Worm (Caenorhabditis elegans) whole organism, L3 larva: ENCODE results near the gene C17H12.2.

Source experiments
- R02D3.7 ChIP-seq: fragments of 150-350 bp; optimal IDR thresholded peaks from 2 replicates; lab custom pipeline; 2014; ENCODE audit warnings: missing biosample characterization, missing genetic modification characterization
- ZK546.5 ChIP-seq: sonication (generic microtip); optimal IDR thresholded peaks from 2 replicates; lab custom pipeline; 2017; ENCODE audit warnings: missing biosample characterization, missing genetic modification characterization
- aly-2 ChIP-seq: fragments of 150-350 bp; optimal IDR thresholded peaks from 2 replicates; lab custom pipeline; 2014; ENCODE audit warnings: missing biosample characterization, missing genetic modification characterization
- ceh-16 ChIP-seq: sonication (generic microtip); optimal IDR thresholded peaks from 2 replicates; lab custom pipeline; 2017; ENCODE audit warnings: missing biosample characterization, missing genetic modification characterization
- ceh-28 ChIP-seq: fragments of 150-350 bp; optimal IDR thresholded peaks from 2 replicates; lab custom pipeline; 2014; ENCODE audit warnings: missing biosample characterization, missing genetic modification reagents, missing genetic modification characterization
- ceh-82 ChIP-seq: fragments of 150-350 bp; optimal IDR thresholded peaks from 2 replicates; lab custom pipeline; 2014; ENCODE audit warnings: missing biosample characterization, missing genetic modification characterization
- ceh-9 ChIP-seq: sonication (generic microtip); optimal IDR thresholded peaks from 2 replicates; lab custom pipeline; 2018; ENCODE audit warnings: missing biosample characterization, missing genetic modification characterization
- egl-27 ChIP-seq: sonication (generic microtip); optimal IDR thresholded peaks from 4 replicates; lab custom pipeline; 2017; ENCODE audit warnings: missing biosample characterization, missing genetic modification reagents, missing genetic modification characterization
- egl-5 ChIP-seq: fragments of 150-350 bp; optimal IDR thresholded peaks from 2 replicates; lab custom pipeline; 2017; ENCODE audit warnings: missing biosample characterization, missing genetic modification reagents, missing genetic modification characterization, inconsistent platforms
- elt-2 ChIP-seq: sonication (generic microtip); optimal IDR thresholded peaks from 2 replicates; lab custom pipeline; 2016; ENCODE audit warnings: missing genetic modification reagents, mild to moderate bottlenecking, missing genetic modification characterization, missing compliant biosample characterization
- eor-1 ChIP-seq, 2 experiments: fragments of 150-350 bp; optimal IDR thresholded peaks; 2 replicates each; lab custom pipeline; 2014 to 2018; ENCODE audit warnings: missing biosample characterization in 2 of 2, missing genetic modification characterization in 2 of 2
- fkh-10 ChIP-seq: sonication (generic microtip); optimal IDR thresholded peaks from 2 replicates; lab custom pipeline; 2017; ENCODE audit warnings: missing biosample characterization, missing genetic modification reagents, missing genetic modification characterization
- fkh-2 ChIP-seq: fragments of 150-350 bp; optimal IDR thresholded peaks from 2 replicates; lab custom pipeline; 2014; ENCODE audit warnings: missing biosample characterization, missing genetic modification reagents, missing genetic modification characterization
- fos-1 ChIP-seq: fragments of 150-350 bp; optimal IDR thresholded peaks from 2 replicates; lab custom pipeline; 2014; ENCODE audit warnings: missing biosample characterization, missing genetic modification characterization
- hmg-11 ChIP-seq: sonication (generic microtip); optimal IDR thresholded peaks from 2 replicates; lab custom pipeline; 2016; ENCODE audit warnings: missing genetic modification characterization, missing compliant biosample characterization
- jun-1 ChIP-seq: fragments of 150-350 bp; optimal IDR thresholded peaks from 2 replicates; lab custom pipeline; 2014; ENCODE audit warnings: missing biosample characterization, missing genetic modification reagents, missing genetic modification characterization
- lin-15B ChIP-seq: fragments of 150-350 bp; optimal IDR thresholded peaks from 2 replicates; lab custom pipeline; 2014; ENCODE audit warnings: missing biosample characterization, missing genetic modification characterization
- lin-39 ChIP-seq: fragments of 150-350 bp; optimal IDR thresholded peaks from 2 replicates; lab custom pipeline; 2018; ENCODE audit warnings: missing biosample characterization, missing genetic modification reagents, missing genetic modification characterization
- lsy-12 ChIP-seq: sonication (generic microtip); optimal IDR thresholded peaks from 2 replicates; lab custom pipeline; 2016; ENCODE audit warnings: mild to moderate bottlenecking, missing genetic modification characterization, missing compliant biosample characterization
- mdl-1 ChIP-seq: fragments of 150-350 bp; optimal IDR thresholded peaks from 2 replicates; lab custom pipeline; 2014; ENCODE audit warnings: missing biosample characterization, missing genetic modification characterization
- mml-1 ChIP-seq: fragments of 150-350 bp; sonication (generic microtip); optimal IDR thresholded peaks from 3 replicates; lab custom pipeline; 2014; ENCODE audit warnings: missing biosample characterization, missing genetic modification characterization
- nfya-1 ChIP-seq: sonication (generic microtip); optimal IDR thresholded peaks from 2 replicates; lab custom pipeline; 2017; ENCODE audit warnings: missing genetic modification characterization, mild to moderate bottlenecking, missing compliant biosample characterization, antibody characterized with exemption, moderate library complexity; ENCODE audit not compliant: insufficient read depth
- nhr-11 ChIP-seq: fragments of 150-350 bp; optimal IDR thresholded peaks from 2 replicates; lab custom pipeline; 2014; ENCODE audit warnings: missing biosample characterization, missing genetic modification characterization
- nhr-12 ChIP-seq: fragments of 150-350 bp; optimal IDR thresholded peaks from 2 replicates; lab custom pipeline; 2014; ENCODE audit warnings: missing biosample characterization, missing genetic modification characterization
- nhr-28 ChIP-seq: fragments of 150-350 bp; optimal IDR thresholded peaks from 2 replicates; lab custom pipeline; 2014; ENCODE audit warnings: missing biosample characterization, missing genetic modification characterization
- nhr-43 ChIP-seq: sonication (generic microtip); optimal IDR thresholded peaks from 2 replicates; lab custom pipeline; 2016; ENCODE audit warnings: mild to moderate bottlenecking, missing genetic modification characterization, missing compliant biosample characterization; ENCODE audit not compliant: poor library complexity, severe bottlenecking
- nhr-67 ChIP-seq: fragments of 150-350 bp; optimal IDR thresholded peaks from 2 replicates; lab custom pipeline; 2014; ENCODE audit warnings: missing biosample characterization, missing genetic modification characterization
- nhr-76 ChIP-seq: fragments of 150-350 bp; sonication (generic microtip); optimal IDR thresholded peaks from 5 replicates; lab custom pipeline; 2014; ENCODE audit warnings: missing biosample characterization, missing genetic modification characterization
- nhr-77 ChIP-seq: fragments of 150-350 bp; optimal IDR thresholded peaks from 2 replicates; lab custom pipeline; 2014; ENCODE audit warnings: missing biosample characterization, missing genetic modification characterization
- pha-4 ChIP-seq: fragments of 150-350 bp; optimal IDR thresholded peaks from 2 replicates; lab custom pipeline; 2014; ENCODE audit warnings: missing biosample characterization, missing genetic modification reagents, missing genetic modification characterization
- pqm-1 ChIP-seq: fragments of 150-350 bp; optimal IDR thresholded peaks from 2 replicates; lab custom pipeline; 2017; ENCODE audit warnings: missing biosample characterization, missing genetic modification characterization, inconsistent platforms
- sea-2 ChIP-seq: fragments of 150-350 bp; sonication (generic microtip); optimal IDR thresholded peaks from 4 replicates; lab custom pipeline; 2014; ENCODE audit warnings: missing biosample characterization, missing genetic modification reagents, missing genetic modification characterization
- snpc-4 ChIP-seq: fragments of 150-350 bp; optimal IDR thresholded peaks from 2 replicates; lab custom pipeline; 2014; ENCODE audit warnings: missing biosample characterization, missing genetic modification characterization
- tbx-2 ChIP-seq: sonication (generic microtip); optimal IDR thresholded peaks from 2 replicates; lab custom pipeline; 2016; ENCODE audit warnings: mild to moderate bottlenecking, missing genetic modification characterization, missing compliant biosample characterization
- unc-39 ChIP-seq: sonication (generic microtip); optimal IDR thresholded peaks from 4 replicates; lab custom pipeline; 2017; ENCODE audit warnings: missing biosample characterization, missing genetic modification characterization
- unc-62 ChIP-seq: fragments of 150-350 bp; sonication (generic microtip); optimal IDR thresholded peaks from 4 replicates; lab custom pipeline; 2014; ENCODE audit warnings: missing biosample characterization, missing genetic modification reagents, missing genetic modification characterization
- zag-1 ChIP-seq: fragments of 150-350 bp; optimal IDR thresholded peaks from 2 replicates; lab custom pipeline; 2014; ENCODE audit warnings: missing biosample characterization, missing genetic modification characterization
- ztf-11 ChIP-seq: fragments of 150-350 bp; optimal IDR thresholded peaks from 2 replicates; lab custom pipeline; 2014; ENCODE audit warnings: missing biosample characterization, missing genetic modification characterization
- ztf-4 ChIP-seq: fragments of 150-350 bp; optimal IDR thresholded peaks from 2 replicates; lab custom pipeline; 2014; ENCODE audit warnings: missing biosample characterization, missing genetic modification characterization

C17H12.2 gene

ce11 chrIV:6834705-6835104, 44.4 kb upstream of the C17H12.2 start:
- TF ChIP-seq lin-15B (tag; lab: Kevin White, UChicago) (no peak), fkh-10 (peak; percentile 60), nhr-11 (tag; lab: Kevin White, UChicago) (no peak), pha-4 (tag; lab: Kevin White, UChicago) (no peak), nfya-1 (tag; lab: Kevin White, UChicago) (peak; percentile 38), egl-27 (no peak), hmg-11 (tag; lab: Kevin White, UChicago) (peak; percentile 31), unc-39 (tag; lab: Kevin White, UChicago) (no peak), nhr-67 (tag; lab: Kevin White, UChicago) (no peak), nhr-28 (tag; lab: Kevin White, UChicago) (no peak), ceh-28 (tag; lab: Kevin White, UChicago) (no peak), ZK546.5 (tag; lab: Kevin White, UChicago) (no peak), zag-1 (tag; lab: Kevin White, UChicago) (no peak), eor-1 (tag; optimal IDR thresholded peaks at IDR 0.05; lab: Kevin White, UChicago) (no peak), ztf-4 (tag; lab: Kevin White, UChicago) (no peak), nhr-43 (tag; lab: Kevin White, UChicago) (no peak), ceh-9 (no peak), lsy-12 (tag; lab: Kevin White, UChicago) (no peak), nhr-12 (tag; lab: Kevin White, UChicago) (no peak), pqm-1 (tag; lab: Kevin White, UChicago) (no peak), fkh-2 (tag; lab: Kevin White, UChicago) (no peak), mml-1 (tag; lab: Kevin White, UChicago) (no peak), jun-1 (no peak), nhr-76 (no peak), fos-1 (tag; lab: Kevin White, UChicago) (no peak), aly-2 (tag; lab: Kevin White, UChicago) (no peak), lin-39 (tag; lab: Kevin White, UChicago) (peak; percentile 17), sea-2 (no peak), tbx-2 (tag; lab: Kevin White, UChicago) (no peak), unc-62 (no peak), snpc-4 (tag; lab: Kevin White, UChicago) (no peak), elt-2 (tag; lab: Kevin White, UChicago) (no peak), nhr-77 (tag; lab: Kevin White, UChicago) (no peak)
- TF ChIP-seq, all 47 proteins: peak for 4

ce11 chrIV:6833617-6834016, 43.3 kb upstream of the C17H12.2 start:
- TF ChIP-seq unc-39 (tag; lab: Kevin White, UChicago) (no peak), egl-5 (tag; lab: Kevin White, UChicago) (peak; percentile 56), lin-39 (tag; lab: Kevin White, UChicago) (peak; percentile 75), eor-1 (tag; optimal IDR thresholded peaks at IDR 0.05; lab: Kevin White, UChicago) (no peak)

- TF ChIP-seq nhr-12 (tag; lab: Kevin White, UChicago) (no peak), egl-5 (tag; lab: Kevin White, UChicago) (no peak), nhr-11 (tag; lab: Kevin White, UChicago) (no peak), R02D3.7 (tag; lab: Kevin White, UChicago) (no peak), ceh-16 (no peak), sea-2 (no peak), mdl-1 (tag; lab: Kevin White, UChicago) (no peak), nhr-43 (tag; lab: Kevin White, UChicago) (no peak), ztf-11 (tag; lab: Kevin White, UChicago) (no peak), hmg-11 (tag; lab: Kevin White, UChicago) (no peak), mml-1 (tag; lab: Kevin White, UChicago) (no peak), nhr-67 (tag; lab: Kevin White, UChicago) (no peak), aly-2 (tag; lab: Kevin White, UChicago) (no peak), ceh-82 (tag; lab: Kevin White, UChicago) (no peak)
These were observed 41.9 kb upstream of the C17H12.2 start for ce11 chrIV:6832194-6832593.
